Comparison of ENCODE assay signal across 6 worm cellular contexts in the genomic region with DNA sequence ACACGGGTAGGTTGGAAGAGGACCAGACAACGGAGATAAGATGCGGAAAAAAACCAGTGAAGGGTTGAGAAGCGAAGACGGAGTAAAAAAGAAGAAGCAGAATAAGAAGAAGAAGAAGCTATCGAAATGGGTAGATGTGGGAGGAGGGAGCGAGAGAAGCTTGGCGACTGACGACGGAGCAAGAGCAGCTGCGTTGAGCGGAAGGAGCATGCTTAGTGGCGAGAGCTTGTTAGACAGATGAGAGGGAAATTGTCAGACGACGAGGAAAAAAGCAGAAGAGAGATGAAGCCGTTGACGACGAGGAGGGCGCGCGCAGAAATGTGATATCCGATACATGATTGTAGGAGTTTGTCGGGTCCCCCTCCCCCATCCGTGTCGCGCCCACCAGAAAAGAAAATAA.
TF ChIP-seq lines count a peak whose summit lies in the region.

No protein-coding gene starts in this region.

TF ChIP-seq in whole organism, L1 larva, 84 proteins besides CTCF, POLR2A, EP300 and RAD21 (continued from another document and continues in another):
- TF ChIP-seq nhr-19 (GFP tag; conservative IDR thresholded peaks at IDR 0.05; lab: Robert Waterston, UW) (no peak; the same call in 1 of the 2 replicates), dsc-1 (tag; optimal IDR thresholded peaks at IDR 0.05; lab: Kevin White, UChicago) (peak; percentile 38), alr-1 (tag; optimal IDR thresholded peaks at IDR 0.05; lab: Kevin White, UChicago; ENCODE audit: borderline replicate concordance) (no peak), nhr-85 (tag; lab: Kevin White, UChicago) (no peak), nhr-47 (tag; optimal IDR thresholded peaks at IDR 0.05; lab: Kevin White, UChicago) (peak; percentile 64), blmp-1 (tag; optimal IDR thresholded peaks at IDR 0.05; lab: Kevin White, UChicago) (no peak), ceh-90 (tag; optimal IDR thresholded peaks at IDR 0.05; lab: Kevin White, UChicago) (no peak), aha-1 (tag; optimal IDR thresholded peaks at IDR 0.05; lab: Kevin White, UChicago) (no peak), jun-1 (tag; optimal IDR thresholded peaks at IDR 0.05; lab: Kevin White, UChicago) (peak; percentile 16), unc-98 (GFP tag; IDR thresholded peaks at IDR 0.05; lab: Robert Waterston, UW) (no peak), nhr-11 (tag; optimal IDR thresholded peaks at IDR 0.05; lab: Kevin White, UChicago) (no peak), lin-14 (GFP tag; optimal IDR thresholded peaks at IDR 0.05; lab: Kevin White, UChicago) (peak; percentile 89), pax-3 (tag; optimal IDR thresholded peaks at IDR 0.05; lab: Kevin White, UChicago) (no peak), isw-1 (GFP tag; IDR thresholded peaks at IDR 0.05; lab: Robert Waterston, UW) (peak; percentile 50), ceh-63 (GFP tag; optimal IDR thresholded peaks at IDR 0.05; lab: Kevin White, UChicago) (no peak), lin-13 (GFP tag; optimal IDR thresholded peaks at IDR 0.05; lab: Kevin White, UChicago) (no peak), Y116A8C.19 (tag; optimal IDR thresholded peaks at IDR 0.05; lab: Kevin White, UChicago; ENCODE audit: borderline replicate concordance) (no peak), nhr-76 (tag; optimal IDR thresholded peaks at IDR 0.05; lab: Kevin White, UChicago) (no peak), hlh-4 (tag; optimal IDR thresholded peaks at IDR 0.05; lab: Kevin White, UChicago) (no peak), ces-1 (GFP tag; optimal IDR thresholded peaks at IDR 0.05; lab: Kevin White, UChicago) (no peak), grh-1 (GFP tag; IDR thresholded peaks at IDR 0.05; lab: Robert Waterston, UW) (no peak), skn-1 (tag; optimal IDR thresholded peaks at IDR 0.05; lab: Kevin White, UChicago) (no peak)

TF ChIP-seq in whole organism, L2 larva, 48 proteins besides CTCF, POLR2A, EP300 and RAD21 (continued from another document and continues in another):
- no peak for TF ChIP-seq ceh-82 (tag; optimal IDR thresholded peaks at IDR 0.05; lab: Kevin White, UChicago)
- peak; percentile 39 for TF ChIP-seq crh-2 (tag; optimal IDR thresholded peaks at IDR 0.05; lab: Kevin White, UChicago)
- no peak for TF ChIP-seq fos-1 (tag; optimal IDR thresholded peaks at IDR 0.05; lab: Kevin White, UChicago)
- peak; percentile 71 for TF ChIP-seq zag-1 (tag; optimal IDR thresholded peaks at IDR 0.05; lab: Kevin White, UChicago)
- TF ChIP-seq R02D3.7 (tag; optimal IDR thresholded peaks at IDR 0.05; lab: Kevin White, UChicago) = no peak
- TF ChIP-seq nhr-77 (tag; optimal IDR thresholded peaks at IDR 0.05; lab: Kevin White, UChicago) = no peak
- TF ChIP-seq ztf-11 (tag; optimal IDR thresholded peaks at IDR 0.05; lab: Kevin White, UChicago) = no peak
- no peak for TF ChIP-seq nhr-25 (tag; optimal IDR thresholded peaks at IDR 0.05; lab: Kevin White, UChicago)
- TF ChIP-seq nhr-6 (tag; optimal IDR thresholded peaks at IDR 0.05; lab: Kevin White, UChicago) = no peak
- peak; percentile 43 for TF ChIP-seq lin-11 (tag; optimal IDR thresholded peaks at IDR 0.05; lab: Kevin White, UChicago)
- peak; percentile 48 to 53 for TF ChIP-seq mdl-1 (tag; optimal IDR thresholded peaks at IDR 0.05; lab: Kevin White, UChicago)
- no peak for TF ChIP-seq ama-1 (optimal IDR thresholded peaks at IDR 0.05; lab: Kevin White, UChicago)
- TF ChIP-seq mab-5 (tag; optimal IDR thresholded peaks at IDR 0.05; lab: Kevin White, UChicago) = peak; percentile 48
- TF ChIP-seq sem-4 (tag; optimal IDR thresholded peaks at IDR 0.05; lab: Kevin White, UChicago) = peak; percentile 52
- no peak for TF ChIP-seq lin-39 (tag; optimal IDR thresholded peaks at IDR 0.05; lab: Kevin White, UChicago)
- no peak for TF ChIP-seq lin-13 (GFP tag; optimal IDR thresholded peaks at IDR 0.05; lab: Kevin White, UChicago)
- no peak for TF ChIP-seq skn-1 (tag; optimal IDR thresholded peaks at IDR 0.05; lab: Kevin White, UChicago)
- no peak for TF ChIP-seq ztf-1 (GFP tag; conservative IDR thresholded peaks at IDR 0.05; lab: Robert Waterston, UW)
- no peak for TF ChIP-seq mbf-1 (tag; optimal IDR thresholded peaks at IDR 0.05; lab: Kevin White, UChicago)
- no peak for TF ChIP-seq peb-1 (tag; optimal IDR thresholded peaks at IDR 0.05; lab: Kevin White, UChicago)
- TF ChIP-seq unc-39 (tag; optimal IDR thresholded peaks at IDR 0.05; lab: Kevin White, UChicago) = no peak
- no peak for TF ChIP-seq nhr-11 (tag; optimal IDR thresholded peaks at IDR 0.05; lab: Kevin White, UChicago)
- no peak for TF ChIP-seq elt-3 (tag; optimal IDR thresholded peaks at IDR 0.05; lab: Kevin White, UChicago)

TF ChIP-seq in whole organism, L3 larva, 47 proteins besides CTCF, POLR2A, EP300 and RAD21 (continued from another document and continues in another):
- TF ChIP-seq fos-1 (tag; optimal IDR thresholded peaks at IDR 0.05; lab: Kevin White, UChicago) = no peak
- no peak for TF ChIP-seq daf-12 (tag; optimal IDR thresholded peaks at IDR 0.05; lab: Kevin White, UChicago)
- TF ChIP-seq nhr-237 (tag; optimal IDR thresholded peaks at IDR 0.05; lab: Kevin White, UChicago) = no peak
- TF ChIP-seq nhr-25 (tag; optimal IDR thresholded peaks at IDR 0.05; lab: Kevin White, UChicago) = no peak
- no peak for TF ChIP-seq elt-2 (tag; optimal IDR thresholded peaks at IDR 0.05; lab: Kevin White, UChicago)
- TF ChIP-seq egl-5 (tag; optimal IDR thresholded peaks at IDR 0.05; lab: Kevin White, UChicago) = peak; percentile 24
- TF ChIP-seq R02D3.7 (tag; optimal IDR thresholded peaks at IDR 0.05; lab: Kevin White, UChicago) = no peak
- no peak for TF ChIP-seq nhr-43 (tag; optimal IDR thresholded peaks at IDR 0.05; lab: Kevin White, UChicago; ENCODE audit: poor library complexity, severe bottlenecking)
- peak; percentile 77 for TF ChIP-seq lin-39 (tag; optimal IDR thresholded peaks at IDR 0.05; lab: Kevin White, UChicago)
- TF ChIP-seq pqm-1 (tag; optimal IDR thresholded peaks at IDR 0.05; lab: Kevin White, UChicago) = no peak
- TF ChIP-seq aly-2 (tag; optimal IDR thresholded peaks at IDR 0.05; lab: Kevin White, UChicago) = no peak
- no peak for TF ChIP-seq eor-1 (tag; optimal IDR thresholded peaks at IDR 0.05; lab: Kevin White, UChicago)
- TF ChIP-seq sea-2 (GFP tag; optimal IDR thresholded peaks at IDR 0.05; lab: Kevin White, UChicago) = no peak
- no peak for TF ChIP-seq ceh-82 (tag; optimal IDR thresholded peaks at IDR 0.05; lab: Kevin White, UChicago)
- no peak for TF ChIP-seq nhr-23 (tag; optimal IDR thresholded peaks at IDR 0.05; lab: Kevin White, UChicago)
- TF ChIP-seq pha-4 (tag; optimal IDR thresholded peaks at IDR 0.05; lab: Kevin White, UChicago) = no peak
- no peak for TF ChIP-seq ceh-28 (tag; optimal IDR thresholded peaks at IDR 0.05; lab: Kevin White, UChicago)
- peak; percentile 16 for TF ChIP-seq snpc-4 (tag; optimal IDR thresholded peaks at IDR 0.05; lab: Kevin White, UChicago)
- TF ChIP-seq ceh-16 (tag; optimal IDR thresholded peaks at IDR 0.05; lab: Kevin White, UChicago) = no peak
- TF ChIP-seq skn-1 (tag; optimal IDR thresholded peaks at IDR 0.05; lab: Kevin White, UChicago) = no peak
- TF ChIP-seq ZK546.5 (tag; optimal IDR thresholded peaks at IDR 0.05; lab: Kevin White, UChicago) = no peak
- TF ChIP-seq nhr-12 (tag; optimal IDR thresholded peaks at IDR 0.05; lab: Kevin White, UChicago) = no peak
- TF ChIP-seq nfya-1 (tag; optimal IDR thresholded peaks at IDR 0.05; lab: Kevin White, UChicago; ENCODE audit: insufficient read depth) = peak; percentile 78

TF ChIP-seq in whole organism, L4 larva, 104 proteins besides CTCF, POLR2A, EP300 and RAD21 (continued from another document and continues in another):
- TF ChIP-seq nhr-48 (tag; optimal IDR thresholded peaks at IDR 0.05; lab: Kevin White, UChicago) (no peak), spr-1 (tag; optimal IDR thresholded peaks at IDR 0.05; lab: Kevin White, UChicago) (no peak), F37D6.2 (tag; optimal IDR thresholded peaks at IDR 0.05; lab: Kevin White, UChicago) (peak; percentile 38), F44E2.7 (GFP tag; IDR thresholded peaks at IDR 0.05; lab: Robert Waterston, UW) (no peak), arid-1 (GFP tag; conservative IDR thresholded peaks at IDR 0.05; lab: Robert Waterston, UW) (no peak; the same call in 1 of the 2 replicates), F49E8.2 (tag; optimal IDR thresholded peaks at IDR 0.05; lab: Kevin White, UChicago; ENCODE audit: borderline replicate concordance) (no peak), sdz-12 (GFP tag; optimal IDR thresholded peaks at IDR 0.05; lab: Kevin White, UChicago) (peak; percentile 32), lir-3 (tag; optimal IDR thresholded peaks at IDR 0.05; lab: Kevin White, UChicago) (no peak), lsy-2 (tag; optimal IDR thresholded peaks at IDR 0.05; lab: Kevin White, UChicago) (peak in 1 of 2 experiments; percentile 46), ztf-11 (tag; optimal IDR thresholded peaks at IDR 0.05; lab: Kevin White, UChicago) (no peak), ama-1 (optimal IDR thresholded peaks at IDR 0.05; lab: Kevin White, UChicago) (no peak), ZK337.2 (GFP tag; IDR thresholded peaks at IDR 0.05; lab: Robert Waterston, UW) (peak; percentile 45; the same call in 1 of the 2 replicates), T26A8.4 (GFP tag; IDR thresholded peaks at IDR 0.05; lab: Robert Waterston, UW) (no peak), dpl-1 (GFP tag; optimal IDR thresholded peaks at IDR 0.05; lab: Kevin White, UChicago) (peak; percentile 22), zfp-3 (GFP tag; conservative IDR thresholded peaks at IDR 0.05; lab: Robert Waterston, UW) (no peak), nhr-237 (tag; optimal IDR thresholded peaks at IDR 0.05; lab: Kevin White, UChicago) (no peak), mep-1 (tag; optimal IDR thresholded peaks at IDR 0.05; lab: Kevin White, UChicago) (peak; percentile 61), lin-39 (tag; optimal IDR thresholded peaks at IDR 0.05; lab: Kevin White, UChicago) (no peak), ceh-20 (GFP tag; IDR thresholded peaks at IDR 0.05; lab: Robert Waterston, UW) (peak; percentile 29), zip-2 (tag; optimal IDR thresholded peaks at IDR 0.05; lab: Kevin White, UChicago) (no peak), hif-1 (tag; optimal IDR thresholded peaks at IDR 0.05; lab: Kevin White, UChicago) (peak in 1 of 2 experiments; percentile 55), hmg-1.1 (GFP tag; IDR thresholded peaks at IDR 0.05; lab: Robert Waterston, UW) (0 out of 2 replicates have a peak, but pooled peaks have one; percentile 51), unc-39 (tag; optimal IDR thresholded peaks at IDR 0.05; lab: Kevin White, UChicago) (no peak)

TF ChIP-seq in whole organism, late embryonic, 69 proteins besides CTCF, POLR2A, EP300 and RAD21 (continued from another document and continues in another):
- TF ChIP-seq ceh-48 (tag; optimal IDR thresholded peaks at IDR 0.05; lab: Kevin White, UChicago) (no peak), ets-4 (tag; optimal IDR thresholded peaks at IDR 0.05; lab: Kevin White, UChicago) (no peak), hlh-8 (tag; optimal IDR thresholded peaks at IDR 0.05; lab: Kevin White, UChicago) (no peak), npax-4 (tag; optimal IDR thresholded peaks at IDR 0.05; lab: Kevin White, UChicago) (no peak), ceh-34 (tag; optimal IDR thresholded peaks at IDR 0.05; lab: Kevin White, UChicago) (peak; percentile 79), F13H6.1 (tag; optimal IDR thresholded peaks at IDR 0.05; lab: Kevin White, UChicago) (no peak), ceh-18 (tag; optimal IDR thresholded peaks at IDR 0.05; lab: Kevin White, UChicago) (peak; percentile 81), hlh-6 (tag; optimal IDR thresholded peaks at IDR 0.05; lab: Kevin White, UChicago) (no peak), odd-2 (tag; optimal IDR thresholded peaks at IDR 0.05; lab: Kevin White, UChicago) (no peak), ref-2 (tag; optimal IDR thresholded peaks at IDR 0.05; lab: Kevin White, UChicago) (no peak), ceh-9 (tag; optimal IDR thresholded peaks at IDR 0.05; lab: Kevin White, UChicago) (no peak), ahr-1 (tag; optimal IDR thresholded peaks at IDR 0.05; lab: Kevin White, UChicago) (no peak), fax-1 (tag; optimal IDR thresholded peaks at IDR 0.05; lab: Kevin White, UChicago) (no peak), tbx-7 (tag; optimal IDR thresholded peaks at IDR 0.05; lab: Kevin White, UChicago) (no peak), syd-9 (tag; optimal IDR thresholded peaks at IDR 0.05; lab: Kevin White, UChicago) (no peak), lin-11 (tag; optimal IDR thresholded peaks at IDR 0.05; lab: Kevin White, UChicago) (no peak), ama-1 (optimal IDR thresholded peaks at IDR 0.05; lab: Kevin White, UChicago) (no peak), sdc-2 (tag; optimal IDR thresholded peaks at IDR 0.05; lab: Kevin White, UChicago) (no peak), fkh-6 (tag; optimal IDR thresholded peaks at IDR 0.05; lab: Kevin White, UChicago) (no peak), lim-6 (tag; optimal IDR thresholded peaks at IDR 0.05; lab: Kevin White, UChicago) (no peak), gmeb-2 (tag; optimal IDR thresholded peaks at IDR 0.05; lab: Kevin White, UChicago) (no peak), madf-2 (tag; optimal IDR thresholded peaks at IDR 0.05; lab: Kevin White, UChicago) (no peak), ceh-45 (GFP tag; IDR thresholded peaks at IDR 0.05; lab: Robert Waterston, UW) (no peak), ceh-31 (tag; optimal IDR thresholded peaks at IDR 0.05; lab: Kevin White, UChicago) (peak; percentile 63), T23F11.4 (GFP tag; optimal IDR thresholded peaks at IDR 0.05; lab: Kevin White, UChicago) (no peak), dve-1 (tag; optimal IDR thresholded peaks at IDR 0.05; lab: Kevin White, UChicago) (no peak), ceh-30 (tag; optimal IDR thresholded peaks at IDR 0.05; lab: Kevin White, UChicago) (no peak)

TF ChIP-seq in whole organism, young adult, 124 proteins besides CTCF, POLR2A, EP300 and RAD21 (continued from another document and continues in another):
- TF ChIP-seq C17E4.6 (GFP tag; IDR thresholded peaks at IDR 0.05; lab: Robert Waterston, UW) = no peak
- TF ChIP-seq gei-17 (GFP tag; optimal IDR thresholded peaks at IDR 0.05; lab: Kevin White, UChicago) = no peak
- no peak for TF ChIP-seq F22D6.2 (tag; optimal IDR thresholded peaks at IDR 0.05; lab: Kevin White, UChicago)
- TF ChIP-seq efl-1 (GFP tag; optimal IDR thresholded peaks at IDR 0.05; lab: Kevin White, UChicago) = no peak
- no peak for TF ChIP-seq pbrm-1 (GFP tag; IDR thresholded peaks at IDR 0.05; lab: Robert Waterston, UW)
- no peak for TF ChIP-seq madf-3 (GFP tag; IDR thresholded peaks at IDR 0.05; lab: Robert Waterston, UW)
- no peak for TF ChIP-seq dpl-1 (GFP tag; optimal IDR thresholded peaks at IDR 0.05; lab: Kevin White, UChicago)
- TF ChIP-seq zim-3 (tag; optimal IDR thresholded peaks at IDR 0.05; lab: Kevin White, UChicago) = peak; percentile 18
- TF ChIP-seq aptf-2 (GFP tag; conservative IDR thresholded peaks at IDR 0.05; lab: Robert Waterston, UW) = no peak
- TF ChIP-seq F57C9.4 (tag; optimal IDR thresholded peaks at IDR 0.05; lab: Kevin White, UChicago) = no peak
- no peak for TF ChIP-seq bed-1 (GFP tag; IDR thresholded peaks at IDR 0.05; lab: Robert Waterston, UW)
- TF ChIP-seq egl-18 (GFP tag; IDR thresholded peaks at IDR 0.05; lab: Robert Waterston, UW) = no peak
- TF ChIP-seq dox-1 (GFP tag; IDR thresholded peaks at IDR 0.05; lab: Robert Waterston, UW) = no peak
- TF ChIP-seq ztf-25 (GFP tag; IDR thresholded peaks at IDR 0.05; lab: Robert Waterston, UW) = no peak
- TF ChIP-seq egrh-3 (GFP tag; IDR thresholded peaks at IDR 0.05; lab: Robert Waterston, UW) = 0 out of 2 replicates have a peak, but pooled peaks have one; percentile 48
- TF ChIP-seq T07F8.4 (tag; optimal IDR thresholded peaks at IDR 0.05; lab: Kevin White, UChicago) = no peak
- no peak for TF ChIP-seq sdz-38 (tag; optimal IDR thresholded peaks at IDR 0.05; lab: Kevin White, UChicago)
- no peak for TF ChIP-seq aptf-3 (GFP tag; IDR thresholded peaks at IDR 0.05; lab: Robert Waterston, UW)
- no peak for TF ChIP-seq hlh-12 (tag; optimal IDR thresholded peaks at IDR 0.05; lab: Kevin White, UChicago)
- no peak for TF ChIP-seq Y56A3A.18 (GFP tag; IDR thresholded peaks at IDR 0.05; lab: Robert Waterston, UW)
- peak; percentile 48 for TF ChIP-seq lin-40 (tag; optimal IDR thresholded peaks at IDR 0.05; lab: Kevin White, UChicago)
- TF ChIP-seq lsy-27 (tag; optimal IDR thresholded peaks at IDR 0.05; lab: Kevin White, UChicago; ENCODE audit: borderline replicate concordance, insufficient read depth) = no peak
- TF ChIP-seq repo-1 (tag; optimal IDR thresholded peaks at IDR 0.05; lab: Kevin White, UChicago) = no peak
- TF ChIP-seq ceh-27 (GFP tag; optimal IDR thresholded peaks at IDR 0.05; lab: Kevin White, UChicago) = peak; percentile 1
- TF ChIP-seq ets-4 (GFP tag; optimal IDR thresholded peaks at IDR 0.05; lab: Kevin White, UChicago) = no peak
- no peak for TF ChIP-seq pha-4 (tag; optimal IDR thresholded peaks at IDR 0.05; lab: Kevin White, UChicago)
- TF ChIP-seq lin-26 (GFP tag; IDR thresholded peaks at IDR 0.05; lab: Robert Waterston, UW) = no peak
- no peak for TF ChIP-seq Y67H2A.10 (GFP tag; conservative IDR thresholded peaks at IDR 0.05; lab: Robert Waterston, UW)
- no peak for TF ChIP-seq unc-62 (GFP tag; optimal IDR thresholded peaks at IDR 0.05; lab: Kevin White, UChicago)
- TF ChIP-seq attf-6 (GFP tag; IDR thresholded peaks at IDR 0.05; lab: Robert Waterston, UW) = no peak
